Worm (Caenorhabditis elegans): ENCODE measurements around the gene egl-38.

DNA sequence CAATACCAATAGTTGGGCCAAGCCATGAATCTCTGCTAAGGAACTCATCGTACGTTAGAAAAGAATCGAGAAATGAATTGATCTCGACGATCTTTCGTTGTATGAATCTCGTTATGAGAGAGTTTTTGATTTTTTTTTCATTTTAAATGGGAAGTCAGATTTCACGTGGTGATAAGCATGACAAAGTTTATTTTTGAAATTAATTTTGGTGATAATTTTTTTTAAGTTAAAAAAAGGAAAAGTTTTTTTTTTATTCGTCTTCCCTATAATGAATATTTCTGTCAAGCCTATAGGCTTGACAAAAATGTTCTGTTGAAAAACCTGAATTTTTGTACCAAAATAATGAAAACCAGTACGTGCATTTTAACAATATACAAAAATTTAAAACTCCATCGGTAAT lies 25.5 kb upstream of the egl-38 start, which contains the start of gene K08F4.5:
- TF ChIP-seq ztf-23 (GFP tag; IDR thresholded peaks at IDR 0.05) (no peak), med-1 (GFP tag; optimal IDR thresholded peaks at IDR 0.05; ENCODE audit: insufficient read depth) (no peak), tab-1 (GFP tag; IDR thresholded peaks at IDR 0.05) (no peak), klf-2 (GFP tag; conservative IDR thresholded peaks at IDR 0.05) (no peak), ztf-29 (GFP tag; IDR thresholded peaks at IDR 0.05) (no peak), ref-1 (GFP tag; conservative IDR thresholded peaks at IDR 0.05) (no peak), T22C8.4 (GFP tag; IDR thresholded peaks at IDR 0.05) (no peak)
